Fruit fly (Drosophila melanogaster) whole organism, embryonic: ENCODE data around the gene TTLL6B.

Source experiments
- Antp ChIP-seq: fragments of 200-800 bp; sonication (Bioruptor generic); optimal IDR thresholded peaks from 3 replicates; lab custom pipeline; 2016; ENCODE audit warnings: missing biosample characterization, missing genetic modification characterization
- Atf-2 ChIP-seq: fragments of 200-800 bp; sonication (Bioruptor generic); optimal IDR thresholded peaks from 2 replicates; lab custom pipeline; 2016; ENCODE audit warnings: missing biosample characterization, missing genetic modification characterization
- Atf3 ChIP-seq: fragments of 200-800 bp; sonication (Bioruptor generic); optimal IDR thresholded peaks from 3 replicates; lab custom pipeline; 2016; ENCODE audit warnings: missing biosample characterization, missing genetic modification characterization
- C15 ChIP-seq: fragments of 200-800 bp; sonication (Bioruptor generic); IDR thresholded peaks from 3 replicates; pipeline ENCODE4 v1.3.6; 2022; ENCODE audit warnings: missing biosample characterization, missing genetic modification characterization
- CG10274 ChIP-seq: fragments of 200-800 bp; sonication (Bioruptor generic); optimal IDR thresholded peaks from 3 replicates; lab custom pipeline; 2017; ENCODE audit warnings: missing biosample characterization, mild to moderate bottlenecking, missing genetic modification characterization
- CG12155 ChIP-seq: fragments of 200-800 bp; sonication (Bioruptor generic); optimal IDR thresholded peaks from 3 replicates; lab custom pipeline; 2016; ENCODE audit warnings: missing biosample characterization, missing genetic modification characterization
- CG12391 ChIP-seq: fragments of 200-800 bp; sonication (Bioruptor generic); optimal IDR thresholded peaks from 3 replicates; lab custom pipeline; 2018; ENCODE audit warnings: missing biosample characterization, mild to moderate bottlenecking, missing genetic modification characterization, moderate library complexity
- CG12769 ChIP-seq: fragments of 200-800 bp; sonication (Bioruptor generic); optimal IDR thresholded peaks from 2 replicates; lab custom pipeline; 2019; ENCODE audit warnings: missing biosample characterization, mild to moderate bottlenecking, missing genetic modification characterization, moderate library complexity
- CG13123 ChIP-seq: fragments of 200-800 bp; sonication (Bioruptor generic); optimal IDR thresholded peaks from 2 replicates; lab custom pipeline; 2016; ENCODE audit warnings: missing biosample characterization, missing genetic modification characterization
- CG13287 ChIP-seq: fragments of 200-800 bp; sonication (Bioruptor generic); IDR thresholded peaks from 2 replicates; pipeline ENCODE4 v1.3.6; 2022; ENCODE audit warnings: missing biosample characterization, missing genetic modification characterization; ENCODE audit not compliant: partially characterized antibody
- CG13894 ChIP-seq: fragments of 200-800 bp; sonication (Bioruptor generic); optimal IDR thresholded peaks from 3 replicates; lab custom pipeline; 2018; ENCODE audit warnings: missing biosample characterization, mild to moderate bottlenecking, missing genetic modification characterization, moderate library complexity
- CG15011 ChIP-seq: fragments of 200-800 bp; sonication (Bioruptor generic); optimal IDR thresholded peaks from 3 replicates; lab custom pipeline; 2018; ENCODE audit warnings: missing biosample characterization, mild to moderate bottlenecking, missing genetic modification characterization
- CG17802 ChIP-seq: fragments of 200-800 bp; sonication (Bioruptor generic); optimal IDR thresholded peaks from 2 replicates; lab custom pipeline; 2018; ENCODE audit warnings: missing biosample characterization, mild to moderate bottlenecking, missing genetic modification characterization, moderate library complexity
- CG1832 ChIP-seq: fragments of 200-800 bp; sonication (Bioruptor generic); optimal IDR thresholded peaks from 2 replicates; lab custom pipeline; 2017; ENCODE audit warnings: missing biosample characterization, mild to moderate bottlenecking, missing genetic modification characterization, inconsistent platforms
- CG33213 ChIP-seq: fragments of 200-800 bp; sonication (Bioruptor generic); optimal IDR thresholded peaks from 3 replicates; lab custom pipeline; 2016; ENCODE audit warnings: missing biosample characterization, missing genetic modification characterization
- CG6175 ChIP-seq: fragments of 200-800 bp; sonication (Bioruptor generic); IDR thresholded peaks from 3 replicates; pipeline ENCODE4 v1.3.6; 2022; ENCODE audit warnings: missing biosample characterization, missing genetic modification characterization
- CG6813 ChIP-seq: fragments of 200-800 bp; sonication (Bioruptor generic); optimal IDR thresholded peaks from 2 replicates; lab custom pipeline; 2017; ENCODE audit warnings: missing biosample characterization, missing genetic modification characterization, mild to moderate bottlenecking, moderate library complexity, missing genetic modification reagents
- CG7928 ChIP-seq: fragments of 200-800 bp; sonication (Bioruptor generic); optimal IDR thresholded peaks from 2 replicates; lab custom pipeline; 2017; ENCODE audit warnings: missing biosample characterization, mild to moderate bottlenecking, missing genetic modification characterization
- CG8281 ChIP-seq: fragments of 200-800 bp; sonication (Bioruptor generic); optimal IDR thresholded peaks from 2 replicates; lab custom pipeline; 2018; ENCODE audit warnings: missing biosample characterization, mild to moderate bottlenecking, missing genetic modification characterization, moderate library complexity
- CoRest ChIP-seq: fragments of 200-800 bp; sonication (Bioruptor generic); optimal IDR thresholded peaks from 3 replicates; lab custom pipeline; 2018; ENCODE audit warnings: missing biosample characterization, mild to moderate bottlenecking, missing genetic modification characterization, moderate library complexity
- Doc2 ChIP-seq: fragments of 200-800 bp; sonication (Bioruptor generic); IDR thresholded peaks from 2 replicates; pipeline ENCODE4 v1.3.6; 2022; ENCODE audit warnings: missing biosample characterization, missing genetic modification characterization
- Drgx ChIP-seq: fragments of 200-800 bp; sonication (Bioruptor generic); IDR thresholded peaks from 2 replicates; pipeline ENCODE4 v1.3.6; 2022; ENCODE audit warnings: missing biosample characterization, missing genetic modification characterization
- Gug ChIP-seq: fragments of 200-800 bp; sonication (Bioruptor generic); IDR thresholded peaks from 4 replicates; pipeline ENCODE4 v1.3.6; 2022; ENCODE audit warnings: missing biosample characterization, missing genetic modification characterization
- HHEX ChIP-seq: fragments of 200-800 bp; sonication (Bioruptor generic); optimal IDR thresholded peaks from 3 replicates; lab custom pipeline; 2017; ENCODE audit warnings: missing biosample characterization, mild to moderate bottlenecking, missing genetic modification characterization, missing genetic modification reagents
- NC2β ChIP-seq: fragments of 200-800 bp; sonication (Bioruptor generic); optimal IDR thresholded peaks from 2 replicates; lab custom pipeline; 2016; ENCODE audit warnings: missing biosample characterization, missing genetic modification characterization
- Trl ChIP-seq, 3 experiments: fragments of >200 bp in 2 of 3; fragments of 200-800 bp in 1 of 3; sonication (Bioruptor generic) in 1 of 3; optimal IDR thresholded peaks; 2 replicates in 1 of 3; 3 replicates in 2 of 3; lab custom pipeline; 2016 to 2017; ENCODE audit warnings: missing biosample characterization in 1 of 3, missing genetic modification characterization in 1 of 3
- ac ChIP-seq: fragments of 200-800 bp; sonication (Bioruptor generic); optimal IDR thresholded peaks from 3 replicates; lab custom pipeline; 2017; ENCODE audit warnings: missing biosample characterization, mild to moderate bottlenecking, missing genetic modification characterization
- ash1 ChIP-seq: fragments of 200-800 bp; sonication (Bioruptor generic); optimal IDR thresholded peaks from 2 replicates; lab custom pipeline; 2018; ENCODE audit warnings: missing biosample characterization, mild to moderate bottlenecking, missing genetic modification characterization
- cad ChIP-seq: fragments of >200 bp; optimal IDR thresholded peaks from 2 replicates; lab custom pipeline; 2017; ENCODE audit warnings: missing biosample characterization, missing genetic modification characterization
- cg ChIP-seq: fragments of 200-800 bp; sonication (Bioruptor generic); optimal IDR thresholded peaks from 3 replicates; lab custom pipeline; 2019; ENCODE audit warnings: missing biosample characterization, mild to moderate bottlenecking, missing genetic modification characterization, moderate library complexity
- chn ChIP-seq: fragments of 200-800 bp; sonication (Bioruptor generic); optimal IDR thresholded peaks from 2 replicates; lab custom pipeline; 2016; ENCODE audit warnings: missing biosample characterization, missing genetic modification characterization
- ci ChIP-seq: fragments of 200-800 bp; sonication (Bioruptor generic); IDR thresholded peaks from 3 replicates; pipeline ENCODE4 v1.3.6; 2022; ENCODE audit warnings: missing biosample characterization, missing genetic modification characterization
- da ChIP-seq: fragments of 200-800 bp; sonication (Bioruptor generic); optimal IDR thresholded peaks from 2 replicates; lab custom pipeline; 2016; ENCODE audit warnings: missing biosample characterization, missing genetic modification characterization
- dysf ChIP-seq: fragments of 200-800 bp; sonication (Bioruptor generic); IDR thresholded peaks from 3 replicates; pipeline ENCODE4 v1.3.6; 2022; ENCODE audit warnings: missing biosample characterization, missing genetic modification characterization
- esg ChIP-seq: fragments of 200-800 bp; sonication (Bioruptor generic); conservative IDR thresholded peaks from 2 replicates; pipeline ENCODE4 v1.3.6; 2022; ENCODE audit warnings: missing biosample characterization, missing genetic modification characterization
- gfzf ChIP-seq: fragments of 200-800 bp; sonication (Bioruptor generic); optimal IDR thresholded peaks from 2 replicates; lab custom pipeline; 2016; ENCODE audit warnings: missing biosample characterization, mild to moderate bottlenecking, missing genetic modification characterization, moderate library complexity
- h ChIP-seq: fragments of >200 bp; optimal IDR thresholded peaks from 2 replicates; lab custom pipeline; 2017
- hb ChIP-seq: fragments of 200-800 bp; sonication (Bioruptor generic); IDR thresholded peaks from 3 replicates; pipeline ENCODE4 v1.3.6; 2022; ENCODE audit warnings: missing biosample characterization, missing genetic modification characterization; ENCODE audit not compliant: partially characterized antibody
- jigr1 ChIP-seq: fragments of 200-800 bp; sonication (Bioruptor generic); IDR thresholded peaks from 3 replicates; pipeline ENCODE4 v1.3.6; 2022; ENCODE audit warnings: missing biosample characterization, missing genetic modification characterization
- nom ChIP-seq: fragments of 200-800 bp; sonication (Bioruptor generic); optimal IDR thresholded peaks from 2 replicates; lab custom pipeline; 2017; ENCODE audit warnings: missing biosample characterization, missing genetic modification characterization, mild to moderate bottlenecking, moderate library complexity, missing genetic modification reagents
- org-1 ChIP-seq: fragments of 200-800 bp; sonication (Bioruptor generic); optimal IDR thresholded peaks from 2 replicates; lab custom pipeline; 2017; ENCODE audit warnings: missing biosample characterization, missing genetic modification characterization
- ro ChIP-seq: fragments of 200-800 bp; sonication (Bioruptor generic); IDR thresholded peaks from 2 replicates; pipeline ENCODE4 v1.3.6; 2022; ENCODE audit warnings: missing biosample characterization, missing genetic modification characterization
- seq ChIP-seq: fragments of 200-800 bp; sonication (Bioruptor generic); IDR thresholded peaks from 2 replicates; pipeline ENCODE4 v1.3.6; 2022; ENCODE audit warnings: missing biosample characterization, missing genetic modification characterization
- slou ChIP-seq: fragments of 200-800 bp; sonication (Bioruptor generic); optimal IDR thresholded peaks from 3 replicates; lab custom pipeline; 2016; ENCODE audit warnings: missing biosample characterization, missing genetic modification characterization
- sna ChIP-seq: fragments of 200-800 bp; sonication (Bioruptor generic); IDR thresholded peaks from 2 replicates; pipeline ENCODE4 v1.3.6; 2022; ENCODE audit warnings: missing biosample characterization, missing genetic modification characterization; ENCODE audit not compliant: partially characterized antibody
- tna ChIP-seq: fragments of 200-800 bp; sonication (Bioruptor generic); IDR thresholded peaks from 2 replicates; pipeline ENCODE4 v1.3.6; 2022; ENCODE audit warnings: missing biosample characterization, missing genetic modification characterization; ENCODE audit not compliant: partially characterized antibody
- tup ChIP-seq: fragments of 200-800 bp; sonication (Bioruptor generic); optimal IDR thresholded peaks from 2 replicates; lab custom pipeline; 2016; ENCODE audit warnings: missing biosample characterization, mild to moderate bottlenecking, missing genetic modification characterization, moderate library complexity
- vfl ChIP-seq: fragments of 200-800 bp; sonication (Bioruptor generic); optimal IDR thresholded peaks from 2 replicates; lab custom pipeline; 2016; ENCODE audit warnings: missing biosample characterization, missing genetic modification characterization
- z ChIP-seq: fragments of 200-800 bp; sonication (Bioruptor generic); IDR thresholded peaks from 3 replicates; pipeline ENCODE4 v1.3.6; 2022; ENCODE audit warnings: missing biosample characterization, missing genetic modification characterization

Gene TTLL6B

dm6 chr3R:27263434-27264215 is 12.8 kb upstream of the TTLL6B start, which contains the start of gene woc (continued):
- TF ChIP-seq CG7928 (GFP tag; lab: Kevin White, UChicago), result peak; percentile 93
- no peak for TF ChIP-seq Atf3
- TF ChIP-seq CG33213 (GFP tag; lab: Kevin White, UChicago), result peak; percentile 10
- TF ChIP-seq CG12155, result no peak
- no peak for TF ChIP-seq HHEX (GFP tag; lab: Kevin White, UChicago)
- peak; percentile 59; the same call in 3 of the 4 replicates for TF ChIP-seq Gug (GFP tag; lab: Robert Waterston, UW)
- TF ChIP-seq dysf (GFP tag; lab: Robert Waterston, UW), result peak; percentile 51
- no peak for TF ChIP-seq ac (GFP tag; lab: Kevin White, UChicago)
- TF ChIP-seq Drgx (GFP tag; lab: Robert Waterston, UW), result peak; percentile 74
- no peak for TF ChIP-seq jigr1 (GFP tag; lab: Robert Waterston, UW)
- peak; percentile 52 for TF ChIP-seq vfl (GFP tag; lab: Kevin White, UChicago)
- peak; percentile 40 for TF ChIP-seq CG6813 (GFP tag; lab: Kevin White, UChicago)
- TF ChIP-seq sna (GFP tag; lab: Robert Waterston, UW), result peak; percentile 75
- TF ChIP-seq Antp, result peak; percentile 70
- TF ChIP-seq esg (GFP tag; lab: Robert Waterston, UW), result peak; percentile 34; the same call in 1 of the 2 replicates
- TF ChIP-seq ash1, result no peak
- no peak for TF ChIP-seq CG13123 (GFP tag; lab: Kevin White, UChicago)
- TF ChIP-seq Atf-2 (GFP tag; lab: Kevin White, UChicago), result peak; percentile 34
- peak; percentile 82 for TF ChIP-seq hb (GFP tag; lab: Robert Waterston, UW)
- peak; percentile 54; the same call in 1 of the 2 replicates for TF ChIP-seq seq (GFP tag; lab: Robert Waterston, UW)
- TF ChIP-seq CG13287 (GFP tag; lab: Robert Waterston, UW), result peak; percentile 87
- no peak for TF ChIP-seq tup
- TF ChIP-seq Doc2, result no peak
- peak; percentile 96 for TF ChIP-seq gfzf (GFP tag; lab: Kevin White, UChicago)
- TF ChIP-seq CG1832 (GFP tag; lab: Kevin White, UChicago), result no peak
- TF ChIP-seq C15 (GFP tag; lab: Robert Waterston, UW), result no peak
- peak; percentile 88 for TF ChIP-seq nom (GFP tag; lab: Kevin White, UChicago)
- no peak for TF ChIP-seq cad (GFP tag; lab: Kevin White, UChicago)
- TF ChIP-seq Trl (optimal IDR thresholded peaks at IDR 0.05; lab: Kevin White, UChicago), result no peak
- TF ChIP-seq Trl (GFP tag; optimal IDR thresholded peaks at IDR 0.05; lab: Kevin White, UChicago), result peak; percentile 23
- peak; percentile 51 for TF ChIP-seq CoRest (tag; lab: Kevin White, UChicago)
- peak; percentile 98 for TF ChIP-seq cg
- TF ChIP-seq NC2β (GFP tag; lab: Kevin White, UChicago), result peak; percentile 56
- no peak for TF ChIP-seq CG6175 (GFP tag; lab: Robert Waterston, UW)
- TF ChIP-seq CG15011, result no peak
- TF ChIP-seq tna (GFP tag; lab: Robert Waterston, UW), result peak; percentile 88
- TF ChIP-seq h, result peak; percentile 35
- peak; percentile 69; the same call in 2 of the 3 replicates for TF ChIP-seq ci (GFP tag; lab: Robert Waterston, UW)
- TF ChIP-seq chn (GFP tag; lab: Kevin White, UChicago), result peak; percentile 59
- no peak for TF ChIP-seq CG10274
- TF ChIP-seq da, result no peak
- peak; percentile 9 for TF ChIP-seq org-1 (GFP tag; lab: Kevin White, UChicago)
- no peak for TF ChIP-seq CG8281 (tag; lab: Kevin White, UChicago)
- no peak for TF ChIP-seq ro (GFP tag; lab: Robert Waterston, UW)
- TF ChIP-seq CG12391 (tag; lab: Kevin White, UChicago), result peak; percentile 39
- TF ChIP-seq z (GFP tag; lab: Robert Waterston, UW), result no peak
- no peak for TF ChIP-seq CG13894 (tag; lab: Kevin White, UChicago)
- no peak for TF ChIP-seq slou
- no peak for TF ChIP-seq CG12769 (tag; lab: Kevin White, UChicago)
- no peak for TF ChIP-seq CG17802 (tag; lab: Kevin White, UChicago)
